Worm (Caenorhabditis elegans) whole organism, L4 larva: ENCODE measurements around the gene C18D4.4.

ENCODE experiments used
- D1046.2 ChIP-seq: fragments of 200-800 bp; sonication (Bioruptor generic); IDR thresholded peaks from 2 replicates; pipeline ENCODE4 v1.3.6; 2022; ENCODE audit warnings: missing genetic modification characterization, missing compliant biosample characterization
- F44E2.7 ChIP-seq: fragments of 200-800 bp; sonication (Bioruptor generic); IDR thresholded peaks from 2 replicates; pipeline ENCODE4 v2.1.2; 2022; ENCODE audit warnings: missing genetic modification characterization, missing compliant biosample characterization
- F49E8.2 ChIP-seq: sonication (generic microtip); optimal IDR thresholded peaks from 2 replicates; lab custom pipeline; 2016; ENCODE audit warnings: missing compliant biosample characterization, mild to moderate bottlenecking, missing genetic modification characterization, borderline replicate concordance
- T20F7.1 ChIP-seq: fragments of 200-800 bp; sonication (Bioruptor generic); optimal IDR thresholded peaks from 2 replicates; lab custom pipeline; 2018; ENCODE audit warnings: mild to moderate bottlenecking, missing genetic modification characterization, missing compliant biosample characterization
- Y105C5A.15 ChIP-seq: fragments of 200-800 bp; sonication (Bioruptor generic); IDR thresholded peaks from 2 replicates; pipeline ENCODE4 v1.3.6; 2022; ENCODE audit warnings: missing genetic modification characterization, missing compliant biosample characterization
- Y48G9A.11 ChIP-seq: fragments of 200-800 bp; sonication (Bioruptor generic); IDR thresholded peaks from 2 replicates; pipeline ENCODE4 v1.3.6; 2022; ENCODE audit warnings: missing genetic modification reagents, missing genetic modification characterization, missing compliant biosample characterization
- ZK546.5 ChIP-seq, 2 experiments: sonication (generic microtip); optimal IDR thresholded peaks; 2 replicates each; lab custom pipeline; 2017; ENCODE audit warnings: missing biosample characterization in 2 of 2, missing genetic modification characterization in 2 of 2
- aha-1 ChIP-seq: fragments of 150-350 bp; peaks from one replicate; lab custom pipeline; 2014; ENCODE audit warnings: missing biosample characterization, missing genetic modification characterization
- ceh-28 ChIP-seq: fragments of 150-350 bp; optimal IDR thresholded peaks from 2 replicates; lab custom pipeline; 2014; ENCODE audit warnings: missing biosample characterization, missing genetic modification reagents, missing genetic modification characterization
- ceh-44 ChIP-seq: fragments of 200-800 bp; sonication (Bioruptor generic); IDR thresholded peaks from 2 replicates; pipeline ENCODE4 v1.3.6; 2022; ENCODE audit warnings: missing genetic modification reagents, missing genetic modification characterization, missing compliant biosample characterization
- ces-1 ChIP-seq: fragments of 150-350 bp; sonication (generic microtip); optimal IDR thresholded peaks from 4 replicates; lab custom pipeline; 2014; ENCODE audit warnings: missing biosample characterization, missing genetic modification reagents, missing genetic modification characterization
- cey-2 ChIP-seq: sonication (generic microtip); optimal IDR thresholded peaks from 3 replicates; lab custom pipeline; 2017; ENCODE audit warnings: missing genetic modification characterization, mild to moderate bottlenecking, missing compliant biosample characterization, antibody characterized with exemption, borderline replicate concordance; ENCODE audit not compliant: insufficient read depth
- daf-19 ChIP-seq: fragments of 200-800 bp; sonication (Bioruptor generic); conservative IDR thresholded peaks from 2 replicates; pipeline ENCODE4 v1.3.6; 2022; ENCODE audit warnings: missing genetic modification characterization, missing compliant biosample characterization
- daf-8 ChIP-seq: fragments of 200-800 bp; sonication (Bioruptor generic); IDR thresholded peaks from 2 replicates; pipeline ENCODE4 v1.3.6; 2022; ENCODE audit warnings: missing genetic modification characterization, missing compliant biosample characterization
- dmd-6 ChIP-seq: fragments of 200-800 bp; sonication (Bioruptor generic); IDR thresholded peaks from 2 replicates; pipeline ENCODE4 v1.3.6; 2022; ENCODE audit warnings: missing genetic modification reagents, missing genetic modification characterization, missing compliant biosample characterization
- duxl-1 ChIP-seq: sonication (generic microtip); optimal IDR thresholded peaks from 2 replicates; lab custom pipeline; 2016; ENCODE audit warnings: mild to moderate bottlenecking, missing genetic modification characterization, moderate library complexity, missing compliant biosample characterization; ENCODE audit not compliant: poor library complexity
- dve-1 ChIP-seq: sonication (generic microtip); optimal IDR thresholded peaks from 2 replicates; lab custom pipeline; 2017; ENCODE audit warnings: antibody characterized with exemption, mild to moderate bottlenecking, missing genetic modification characterization, missing compliant biosample characterization; ENCODE audit not compliant: insufficient read depth
- egl-27 ChIP-seq: sonication (generic microtip); optimal IDR thresholded peaks from 3 replicates; lab custom pipeline; 2017; ENCODE audit warnings: missing biosample characterization, missing genetic modification reagents, missing genetic modification characterization
- egl-43 ChIP-seq: fragments of 200-800 bp; sonication (Bioruptor generic); IDR thresholded peaks from 2 replicates; pipeline ENCODE4 v1.3.6; 2022; ENCODE audit warnings: missing genetic modification reagents, missing genetic modification characterization, missing compliant biosample characterization
- hlh-30 ChIP-seq: sonication (generic microtip); optimal IDR thresholded peaks from 2 replicates; lab custom pipeline; 2017; ENCODE audit warnings: antibody characterized with exemption, mild to moderate bottlenecking, missing genetic modification characterization, missing compliant biosample characterization; ENCODE audit not compliant: insufficient read depth
- hmg-1.1 ChIP-seq: fragments of 200-800 bp; sonication (Bioruptor generic); IDR thresholded peaks from 2 replicates; pipeline ENCODE4 v1.3.6; 2022; ENCODE audit warnings: missing genetic modification reagents, missing genetic modification characterization, missing compliant biosample characterization
- lin-15B ChIP-seq: fragments of 150-350 bp; sonication (generic microtip); optimal IDR thresholded peaks from 3 replicates; lab custom pipeline; 2014; ENCODE audit warnings: missing biosample characterization, missing genetic modification characterization
- nhr-10 ChIP-seq: fragments of 150-350 bp; optimal IDR thresholded peaks from 2 replicates; lab custom pipeline; 2014; ENCODE audit warnings: missing biosample characterization, missing genetic modification characterization
- nhr-102 ChIP-seq: sonication (generic microtip); optimal IDR thresholded peaks from 2 replicates; lab custom pipeline; 2016; ENCODE audit warnings: mild to moderate bottlenecking, missing genetic modification characterization, moderate library complexity, missing compliant biosample characterization
- nhr-111 ChIP-seq: fragments of 200-800 bp; sonication (Bioruptor generic); optimal IDR thresholded peaks from 2 replicates; lab custom pipeline; 2018; ENCODE audit warnings: mild to moderate bottlenecking, missing genetic modification characterization, missing compliant biosample characterization
- nhr-237 ChIP-seq: sonication (generic microtip); optimal IDR thresholded peaks from 2 replicates; lab custom pipeline; 2017; ENCODE audit warnings: missing biosample characterization, missing genetic modification characterization
- nhr-25 ChIP-seq: sonication (generic microtip); optimal IDR thresholded peaks from 2 replicates; lab custom pipeline; 2017; ENCODE audit warnings: missing genetic modification characterization, mild to moderate bottlenecking, missing compliant biosample characterization, antibody characterized with exemption, moderate library complexity, borderline replicate concordance; ENCODE audit not compliant: insufficient read depth
- nhr-28 ChIP-seq: fragments of 150-350 bp; optimal IDR thresholded peaks from 2 replicates; lab custom pipeline; 2014; ENCODE audit warnings: missing biosample characterization, missing genetic modification characterization
- nhr-48 ChIP-seq: sonication (generic microtip); optimal IDR thresholded peaks from 2 replicates; lab custom pipeline; 2016; ENCODE audit warnings: mild to moderate bottlenecking, missing genetic modification characterization, missing compliant biosample characterization
- nhr-6 ChIP-seq: fragments of 150-350 bp; optimal IDR thresholded peaks from 2 replicates; lab custom pipeline; 2014; ENCODE audit warnings: missing biosample characterization, missing genetic modification characterization
- pha-4 ChIP-seq, 2 experiments: fragments of 150-350 bp in 1 of 2; fragments of 200-800 bp in 1 of 2; sonication (Bioruptor generic) in 1 of 2; IDR thresholded peaks in 1 of 2; optimal IDR thresholded peaks in 1 of 2; 2 replicates each; pipeline versions ENCODE4 v1.3.6 to Lab custom; 2014 to 2022; ENCODE audit warnings: missing genetic modification characterization in 2 of 2, missing genetic modification reagents in 2 of 2, missing biosample characterization in 1 of 2, missing compliant biosample characterization in 1 of 2
- sdz-12 ChIP-seq: fragments of 200-800 bp; sonication (Bioruptor generic); optimal IDR thresholded peaks from 2 replicates; lab custom pipeline; 2018; ENCODE audit warnings: mild to moderate bottlenecking, missing genetic modification characterization, missing compliant biosample characterization
- set-16 ChIP-seq: fragments of 200-800 bp; sonication (Bioruptor generic); IDR thresholded peaks from 2 replicates; pipeline ENCODE4 v1.3.6; 2022; ENCODE audit warnings: missing genetic modification reagents, missing genetic modification characterization, missing compliant biosample characterization
- unc-62 ChIP-seq, 3 experiments: fragments of 150-350 bp in 1 of 3; sonication (generic microtip); optimal IDR thresholded peaks in 2 of 3; peaks in 1 of 3; 1 replicate in 1 of 3; 2 replicates in 2 of 3; lab custom pipeline; 2014 to 2017; ENCODE audit warnings: missing biosample characterization in 3 of 3, missing genetic modification characterization in 3 of 3, missing genetic modification reagents in 3 of 3, missing genotype in 1 of 3
- vab-7 ChIP-seq: fragments of 200-800 bp; sonication (Bioruptor generic); IDR thresholded peaks from 2 replicates; pipeline ENCODE4 v1.3.6; 2022; ENCODE audit warnings: missing genetic modification reagents, missing genetic modification characterization, missing compliant biosample characterization
- zfp-2 ChIP-seq: sonication (generic microtip); optimal IDR thresholded peaks from 2 replicates; lab custom pipeline; 2016; ENCODE audit warnings: mild to moderate bottlenecking, missing genetic modification characterization, missing compliant biosample characterization
- zfp-3 ChIP-seq: fragments of 200-800 bp; sonication (Bioruptor generic); conservative IDR thresholded peaks from 2 replicates; pipeline ENCODE4 v1.3.6; 2022; ENCODE audit warnings: missing genetic modification reagents, missing genetic modification characterization, missing compliant biosample characterization
- zip-2 ChIP-seq: fragments of 150-350 bp; optimal IDR thresholded peaks from 2 replicates; lab custom pipeline; 2014; ENCODE audit warnings: missing biosample characterization, missing genetic modification characterization

C18D4.4 gene

DNA sequence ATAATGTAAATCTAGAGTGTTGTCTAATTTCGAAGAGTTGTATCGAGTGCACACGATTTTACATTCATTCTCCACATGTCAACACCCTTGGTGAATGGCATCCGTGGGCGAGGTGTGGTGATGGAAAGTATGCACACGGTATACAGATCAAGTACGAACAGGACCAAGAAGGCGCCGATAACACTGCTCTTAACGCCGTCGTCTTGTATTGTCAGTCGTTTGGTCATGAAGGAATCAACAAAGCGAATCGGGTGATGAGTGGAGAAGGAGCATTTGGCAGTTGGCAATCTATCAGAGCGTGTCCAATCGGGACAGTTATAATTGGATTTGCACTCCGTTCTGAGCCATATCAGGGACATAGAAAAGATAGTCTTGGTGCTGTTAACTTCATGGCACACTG, 1.9 kb upstream of the C18D4.4 start:
- TF ChIP-seq hlh-30 (tag; lab: Kevin White, UChicago) (no peak), aha-1 (tag; lab: Kevin White, UChicago) (peak; percentile 67), unc-62 (GFP tag; optimal IDR thresholded peaks at IDR 0.05 in 1 of 2; lab: Kevin White, UChicago) (peak in 1 of 2 experiments; percentile 68), unc-62 (tag; optimal IDR thresholded peaks at IDR 0.05; lab: Kevin White, UChicago) (no peak), dve-1 (tag; lab: Kevin White, UChicago) (no peak), dmd-6 (GFP tag; lab: Robert Waterston, UW) (no peak), lin-15B (tag; lab: Kevin White, UChicago) (no peak)

DNA sequence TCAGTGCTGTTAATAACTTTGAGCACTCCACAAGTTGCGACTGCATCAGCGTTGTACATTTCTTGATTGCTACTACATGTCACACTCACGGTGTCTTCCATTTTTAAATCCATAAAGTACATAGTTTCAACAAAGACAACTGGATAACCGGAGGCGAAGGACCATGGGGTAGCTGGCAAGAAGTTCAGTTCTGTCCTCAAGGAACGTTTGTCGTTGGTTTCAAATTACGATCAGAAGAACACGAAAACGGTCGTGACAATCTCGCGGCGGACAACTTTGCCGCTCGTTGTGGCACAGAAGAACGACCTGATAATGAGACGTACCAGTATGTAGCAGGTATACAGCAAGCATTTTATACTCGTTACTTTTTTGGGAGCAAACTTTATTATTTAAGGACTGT, 1.4 kb upstream of the C18D4.4 start, which contains the start of gene C18D4.3:
Gene C18D4.3 (minus strand): TSS at position 101 of the 400 bp plus-strand sequence.
- TF ChIP-seq nhr-237 = no peak
- TF ChIP-seq set-16 (GFP tag; lab: Robert Waterston, UW) = no peak
- no peak for TF ChIP-seq nhr-102 (tag; lab: Kevin White, UChicago)
- TF ChIP-seq vab-7 = no peak
- TF ChIP-seq zfp-2 (tag; lab: Kevin White, UChicago) = no peak
- TF ChIP-seq ces-1 = no peak
- TF ChIP-seq F44E2.7 (GFP tag; lab: Robert Waterston, UW) = no peak
- no peak for TF ChIP-seq dve-1 (tag; lab: Kevin White, UChicago)
- TF ChIP-seq nhr-48 (tag; lab: Kevin White, UChicago) = no peak
- TF ChIP-seq zfp-3 (GFP tag; lab: Robert Waterston, UW) = no peak
- no peak for TF ChIP-seq nhr-10 (tag; lab: Kevin White, UChicago)
- no peak for TF ChIP-seq cey-2 (tag; lab: Kevin White, UChicago)
- TF ChIP-seq duxl-1 = no peak
- TF ChIP-seq T20F7.1 (GFP tag; lab: Kevin White, UChicago) = no peak
- TF ChIP-seq aha-1 (tag; lab: Kevin White, UChicago) = no peak
- TF ChIP-seq nhr-25 (tag; lab: Kevin White, UChicago) = no peak
- no peak for TF ChIP-seq ceh-28 (tag; lab: Kevin White, UChicago)
- no peak for TF ChIP-seq egl-27 (tag; lab: Kevin White, UChicago)
- TF ChIP-seq pha-4 (GFP tag; IDR thresholded peaks at IDR 0.05; lab: Robert Waterston, UW) = no peak
- no peak for TF ChIP-seq pha-4 (tag; optimal IDR thresholded peaks at IDR 0.05; lab: Kevin White, UChicago)
- TF ChIP-seq daf-8 = no peak

DNA sequence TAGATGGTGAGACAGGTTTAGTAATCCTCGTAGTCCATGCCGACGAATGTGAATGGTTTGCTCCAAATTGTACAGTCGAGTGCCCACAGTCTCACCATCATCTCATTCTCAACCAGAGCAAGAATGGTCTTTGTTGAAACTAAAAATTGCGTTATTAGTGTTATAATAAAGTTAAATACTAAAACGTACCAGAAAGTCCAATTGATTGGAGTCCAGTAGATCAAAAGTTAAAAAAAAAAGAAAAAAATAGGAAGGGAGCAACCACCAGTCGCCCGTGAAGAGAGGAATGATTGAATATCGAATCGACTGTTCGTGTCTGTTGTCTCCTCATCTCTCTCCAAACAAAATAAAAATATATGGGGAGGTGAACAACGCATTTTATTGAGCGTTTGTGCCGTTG, 824 bp downstream of the C18D4.4 start, which contains the start of gene C18D4.12:
Gene C18D4.12 (minus strand): TSS at position 101 of the 400 bp plus-strand sequence.
- no peak for TF ChIP-seq duxl-1
- no peak for TF ChIP-seq nhr-6
- peak; percentile 8 for TF ChIP-seq aha-1 (tag; lab: Kevin White, UChicago)

DNA sequence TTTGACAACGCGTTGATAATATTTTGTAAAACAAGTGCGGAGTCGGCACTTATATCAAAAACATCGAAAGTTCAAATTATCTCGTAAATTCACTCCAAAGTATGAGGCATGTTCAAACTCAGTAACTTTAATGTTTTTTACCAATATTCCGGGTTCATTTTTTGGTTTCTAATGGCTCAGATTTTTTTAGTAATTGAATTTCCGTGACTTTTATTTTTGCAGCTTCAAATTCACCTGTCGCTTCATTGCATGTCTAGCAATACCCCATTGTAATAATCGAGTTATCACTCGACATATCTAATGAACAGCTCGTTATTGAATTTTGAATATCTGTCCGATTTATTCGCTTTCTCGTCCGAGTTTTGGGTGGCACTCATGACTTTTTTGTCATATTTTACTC, 3.6 kb downstream of the C18D4.4 start, which contains the start of gene srz-90:
Gene srz-90 (plus strand): TSS at position 301 of the 400 bp plus-strand sequence.
- no peak for TF ChIP-seq sdz-12 (GFP tag; lab: Kevin White, UChicago)
- no peak for TF ChIP-seq nhr-111 (GFP tag; lab: Kevin White, UChicago)
- TF ChIP-seq egl-43 (GFP tag; lab: Robert Waterston, UW) = no peak
- no peak for TF ChIP-seq Y48G9A.11
- no peak for TF ChIP-seq F49E8.2
- TF ChIP-seq ZK546.5 (tag; optimal IDR thresholded peaks at IDR 0.05; lab: Kevin White, UChicago) = no peak
- no peak for TF ChIP-seq D1046.2 (GFP tag; lab: Robert Waterston, UW)
- TF ChIP-seq nhr-28 (tag; lab: Kevin White, UChicago) = no peak
- no peak for TF ChIP-seq ceh-44 (GFP tag; lab: Robert Waterston, UW)
- TF ChIP-seq daf-19 (GFP tag; lab: Robert Waterston, UW) = no peak
- no peak for TF ChIP-seq zip-2
- no peak for TF ChIP-seq nhr-48 (tag; lab: Kevin White, UChicago)
- no peak for TF ChIP-seq Y105C5A.15 (GFP tag; lab: Robert Waterston, UW)
- no peak for TF ChIP-seq ceh-28 (tag; lab: Kevin White, UChicago)
- no peak for TF ChIP-seq nhr-10 (tag; lab: Kevin White, UChicago)
- no peak for TF ChIP-seq set-16 (GFP tag; lab: Robert Waterston, UW)
- TF ChIP-seq dmd-6 (GFP tag; lab: Robert Waterston, UW) = no peak
- no peak for TF ChIP-seq hmg-1.1 (GFP tag; lab: Robert Waterston, UW)
- TF ChIP-seq nhr-237 = no peak
- no peak for TF ChIP-seq daf-8
